Fruit fly (Drosophila melanogaster) whole organism, wandering third instar larva: ENCODE results near the gene mRpL15.

ENCODE experiments used
- Abd-B ChIP-seq: fragments of >200 bp; optimal IDR thresholded peaks from 2 replicates; lab custom pipeline; 2017; ENCODE audit warnings: missing biosample characterization, missing genetic modification characterization
- CG32264 ChIP-seq: fragments of 200-800 bp; sonication (Bioruptor generic); optimal IDR thresholded peaks from 2 replicates; lab custom pipeline; 2016; ENCODE audit warnings: missing biosample characterization, missing genetic modification characterization
- CG9705 ChIP-seq: fragments of 200-800 bp; sonication (Bioruptor generic); optimal IDR thresholded peaks from 2 replicates; lab custom pipeline; 2018; ENCODE audit warnings: missing biosample characterization, mild to moderate bottlenecking, missing genetic modification characterization
- CrebA ChIP-seq: fragments of 200-800 bp; sonication (Bioruptor generic); optimal IDR thresholded peaks from 2 replicates; lab custom pipeline; 2016; ENCODE audit warnings: missing biosample characterization, mild to moderate bottlenecking, missing genetic modification characterization, borderline replicate concordance
- Dfd ChIP-seq: fragments of >200 bp; optimal IDR thresholded peaks from 2 replicates; lab custom pipeline; 2017; ENCODE audit warnings: missing biosample characterization, missing genetic modification characterization
- Dif ChIP-seq: fragments of 200-275, 200-300 bp; sonication (Bioruptor generic); optimal IDR thresholded peaks from 2 replicates; lab custom pipeline; 2018; ENCODE audit warnings: missing biosample characterization, missing genetic modification characterization; ENCODE audit not compliant: partially characterized antibody
- GATAd ChIP-seq: sonication (Bioruptor generic); optimal IDR thresholded peaks from 2 replicates; lab custom pipeline; 2016; ENCODE audit warnings: missing biosample characterization, missing genetic modification characterization
- HLH106 ChIP-seq: fragments of 200-800 bp; optimal IDR thresholded peaks from 3 replicates; lab custom pipeline; 2019; ENCODE audit warnings: missing biosample characterization, mild to moderate bottlenecking, missing genetic modification characterization, moderate library complexity
- Hnf4 ChIP-seq: fragments of 200-800 bp; sonication (Bioruptor generic); optimal IDR thresholded peaks from 2 replicates; lab custom pipeline; 2016; ENCODE audit warnings: missing biosample characterization, mild to moderate bottlenecking, missing genetic modification characterization
- Hr78 ChIP-seq: fragments of >200 bp; optimal IDR thresholded peaks from 2 replicates; lab custom pipeline; 2017; ENCODE audit warnings: missing biosample characterization, missing genetic modification characterization
- Hr83 ChIP-seq: fragments of 200-300 bp; sonication (Bioruptor generic); optimal IDR thresholded peaks from 2 replicates; lab custom pipeline; 2016; ENCODE audit warnings: missing biosample characterization, mild to moderate bottlenecking, missing genetic modification characterization, moderate library complexity; ENCODE audit not compliant: poor library complexity, severe bottlenecking
- Jra ChIP-seq: sonication (Bioruptor generic); optimal IDR thresholded peaks from 2 replicates; lab custom pipeline; 2016; ENCODE audit warnings: missing biosample characterization, missing genetic modification characterization
- Mio ChIP-seq: sonication (Bioruptor generic); optimal IDR thresholded peaks from 2 replicates; lab custom pipeline; 2016; ENCODE audit warnings: missing biosample characterization, missing genetic modification characterization
- Myc ChIP-seq: fragments of >200 bp; optimal IDR thresholded peaks from 2 replicates; lab custom pipeline; 2017
- N ChIP-seq: fragments of >200 bp; optimal IDR thresholded peaks from 2 replicates; lab custom pipeline; 2018; ENCODE audit warnings: missing biosample characterization, missing external identifiers, missing genetic modification characterization
- OdsH ChIP-seq: fragments of 200-800 bp; sonication (Bioruptor generic); optimal IDR thresholded peaks from 2 replicates; lab custom pipeline; 2016; ENCODE audit warnings: missing biosample characterization, mild to moderate bottlenecking, missing genetic modification characterization
- Rel ChIP-seq, 2 experiments: fragments of 200-800 bp; sonication (Bioruptor generic) in 1 of 2; optimal IDR thresholded peaks; 2 replicates in 1 of 2; 3 replicates in 1 of 2; lab custom pipeline; 2016 to 2019; ENCODE audit warnings: mild to moderate bottlenecking in 2 of 2, missing biosample characterization in 2 of 2, missing genetic modification characterization in 2 of 2, moderate library complexity in 1 of 2
- Sp1 ChIP-seq: fragments of 200-800 bp; sonication (Bioruptor generic); optimal IDR thresholded peaks from 3 replicates; lab custom pipeline; 2019; ENCODE audit warnings: missing biosample characterization, mild to moderate bottlenecking, missing genetic modification characterization, moderate library complexity
- Vsx2 ChIP-seq: fragments of 200-300, 225-300 bp; sonication (Bioruptor generic); optimal IDR thresholded peaks from 2 replicates; lab custom pipeline; 2018; ENCODE audit warnings: missing biosample characterization, missing genetic modification characterization; ENCODE audit not compliant: partially characterized antibody
- br ChIP-seq: fragments of 200-800 bp; sonication (Bioruptor generic); optimal IDR thresholded peaks from 2 replicates; lab custom pipeline; 2016; ENCODE audit warnings: missing biosample characterization, missing genetic modification characterization
- brk ChIP-seq: fragments of 200-800 bp; sonication (Bioruptor generic); optimal IDR thresholded peaks from 2 replicates; lab custom pipeline; 2016; ENCODE audit warnings: missing biosample characterization, mild to moderate bottlenecking, missing genetic modification characterization
- dl ChIP-seq, 2 experiments: fragments of 175-275, 200-275 bp in 1 of 2; fragments of 200-275 bp in 1 of 2; sonication (Bioruptor generic); optimal IDR thresholded peaks; lab custom pipeline; 2018; ENCODE audit warnings: mild to moderate bottlenecking in 2 of 2, missing biosample characterization in 2 of 2, missing genetic modification characterization in 2 of 2, moderate library complexity in 2 of 2; ENCODE audit not compliant: partially characterized antibody in 2 of 2, insufficient read depth in 1 of 2
- dmrt93B ChIP-seq: fragments of 200-800 bp; sonication (Bioruptor generic); optimal IDR thresholded peaks from 2 replicates; lab custom pipeline; 2018; ENCODE audit warnings: missing biosample characterization, mild to moderate bottlenecking, missing genetic modification characterization
- dsf ChIP-seq: sonication (Bioruptor generic); optimal IDR thresholded peaks from 2 replicates; lab custom pipeline; 2016; ENCODE audit warnings: missing biosample characterization, missing genetic modification characterization, borderline replicate concordance
- ey ChIP-seq: fragments of 200-800 bp; sonication (Bioruptor generic); optimal IDR thresholded peaks from 2 replicates; lab custom pipeline; 2016; ENCODE audit warnings: missing biosample characterization, missing genetic modification characterization
- foxo ChIP-seq, 2 experiments: fragments of 200-800 bp; sonication (Bioruptor generic); optimal IDR thresholded peaks; 2 replicates in 1 of 2; 3 replicates in 1 of 2; lab custom pipeline; 2016 to 2017; ENCODE audit warnings: missing biosample characterization in 2 of 2, missing genetic modification characterization in 2 of 2
- fru ChIP-seq: fragments of 200-800 bp; sonication (Bioruptor generic); optimal IDR thresholded peaks from 3 replicates; lab custom pipeline; 2016; ENCODE audit warnings: missing biosample characterization, mild to moderate bottlenecking, missing genetic modification characterization
- h ChIP-seq: fragments of 200-800 bp; sonication (Bioruptor generic); optimal IDR thresholded peaks from 3 replicates; lab custom pipeline; 2016; ENCODE audit warnings: missing biosample characterization, mild to moderate bottlenecking, missing genetic modification characterization
- jim ChIP-seq: fragments of 175-275, 200-325 bp; sonication (Bioruptor generic); optimal IDR thresholded peaks from 2 replicates; lab custom pipeline; 2016; ENCODE audit warnings: missing biosample characterization, mild to moderate bottlenecking, missing genetic modification characterization
- lola ChIP-seq: fragments of >200 bp; optimal IDR thresholded peaks from 2 replicates; lab custom pipeline; 2017; ENCODE audit warnings: missing biosample characterization, missing genetic modification characterization
- pan ChIP-seq: fragments of >200 bp; optimal IDR thresholded peaks from 2 replicates; lab custom pipeline; 2017
- psq ChIP-seq: fragments of 200-800 bp; sonication (Bioruptor generic); optimal IDR thresholded peaks from 3 replicates; lab custom pipeline; 2017; ENCODE audit warnings: missing biosample characterization, mild to moderate bottlenecking, missing genetic modification characterization, moderate library complexity
- rgr ChIP-seq: fragments of 200-800 bp; sonication (Bioruptor generic); optimal IDR thresholded peaks from 3 replicates; lab custom pipeline; 2016; ENCODE audit warnings: missing biosample characterization, mild to moderate bottlenecking, missing genetic modification characterization
- sage ChIP-seq: fragments of 200-800 bp; sonication (Bioruptor generic); optimal IDR thresholded peaks from 2 replicates; lab custom pipeline; 2016; ENCODE audit warnings: missing biosample characterization, mild to moderate bottlenecking, missing genetic modification characterization
- sv ChIP-seq: fragments of 200-800 bp; sonication (Bioruptor generic); optimal IDR thresholded peaks from 3 replicates; lab custom pipeline; 2016; ENCODE audit warnings: missing biosample characterization, missing genetic modification characterization
- tai ChIP-seq: sonication (Bioruptor generic); optimal IDR thresholded peaks from 2 replicates; lab custom pipeline; 2016; ENCODE audit warnings: missing biosample characterization, missing genetic modification characterization
- usp ChIP-seq: fragments of >200 bp; optimal IDR thresholded peaks from 2 replicates; lab custom pipeline; 2017; ENCODE audit warnings: missing biosample characterization, missing genetic modification characterization
- woc ChIP-seq: sonication (Bioruptor generic); optimal IDR thresholded peaks from 2 replicates; lab custom pipeline; 2016; ENCODE audit warnings: missing biosample characterization, mild to moderate bottlenecking, missing genetic modification characterization

mRpL15 gene

dm6 chr3L:20474197-20474788 is 38.3 kb upstream of the mRpL15 start, which contains the start of gene isoQC:
Gene isoQC (plus strand): TSS chr3L:20474466.
- TF ChIP-seq dl (GFP tag; optimal IDR thresholded peaks at IDR 0.05; lab: Kevin White, UChicago; ENCODE audit: insufficient read depth in 1 of 2, partially characterized antibody in 2 of 2) (no peak), tai (GFP tag; lab: Kevin White, UChicago) (no peak), sv (GFP tag; lab: Kevin White, UChicago) (no peak)

DNA sequence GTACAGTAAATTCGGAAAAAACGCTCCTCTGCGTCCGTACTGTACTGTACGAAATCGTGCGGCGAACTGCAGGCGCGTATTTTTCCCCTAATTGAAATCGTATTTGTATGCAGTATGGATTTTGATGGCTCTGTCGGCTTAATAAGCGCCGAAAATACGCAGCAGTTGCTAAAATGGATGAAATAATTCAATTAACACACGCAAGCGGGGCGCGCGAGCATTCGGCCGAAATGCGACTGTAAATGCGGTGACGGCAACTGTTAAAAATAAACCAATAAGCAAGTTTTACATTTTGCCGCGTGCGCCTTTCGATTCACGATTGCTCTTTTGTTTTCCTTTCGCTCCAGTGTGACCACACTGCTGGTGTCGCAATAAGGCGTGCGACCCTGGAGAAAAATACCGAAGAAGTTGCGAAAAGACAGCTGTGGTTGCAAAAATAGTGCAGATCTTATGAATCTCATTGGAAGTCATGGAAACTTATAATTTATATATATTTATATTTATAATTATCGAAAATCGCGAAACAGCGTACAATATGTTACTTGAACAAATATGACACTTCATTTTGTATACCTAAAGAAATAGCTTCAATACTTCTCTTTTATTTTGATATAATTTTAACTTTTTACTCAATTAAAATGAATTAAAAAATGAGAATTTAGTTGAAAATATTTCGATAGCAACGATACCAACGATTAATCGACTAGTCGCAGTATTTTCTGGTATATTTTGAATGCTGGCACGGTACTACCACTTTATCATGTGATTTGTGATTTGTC is 37.2 kb upstream of the mRpL15 start, which contains the start of the genes CG32428 and CG5969:
Gene CG32428, minus strand, starts transcription at position 703 of the 779 bp plus-strand sequence.
Gene CG5969, plus strand, starts transcription at position 763 of the 779 bp plus-strand sequence.
- TF ChIP-seq psq (peak; percentile 91), Mio (GFP tag; lab: Kevin White, UChicago) (no peak), N (GFP tag; lab: Kevin White, UChicago) (no peak), Dif (GFP tag; lab: Kevin White, UChicago) (no peak), Rel (GFP tag; optimal IDR thresholded peaks at IDR 0.05; lab: Kevin White, UChicago) (no peak), Rel (tag; optimal IDR thresholded peaks at IDR 0.05; lab: Kevin White, UChicago) (peak; percentile 66), HLH106 (tag; lab: Kevin White, UChicago) (peak; percentile 83), GATAd (peak; percentile 32), fru (no peak), Hr83 (GFP tag; lab: Kevin White, UChicago) (peak; percentile 38), Myc (lab: Kevin White, UChicago) (no peak), jim (GFP tag; lab: Kevin White, UChicago) (no peak), h (GFP tag; lab: Kevin White, UChicago) (peak; percentile 71), CrebA (GFP tag; lab: Kevin White, UChicago) (peak; percentile 38), foxo (GFP tag; optimal IDR thresholded peaks at IDR 0.05; lab: Kevin White, UChicago) (peak in 1 of 2 experiments; percentile 71), dmrt93B (peak; percentile 47), woc (GFP tag; lab: Kevin White, UChicago) (peak; percentile 33), tai (GFP tag; lab: Kevin White, UChicago) (peak; percentile 69), Hnf4 (GFP tag; lab: Kevin White, UChicago) (peak; percentile 47), dl (GFP tag; optimal IDR thresholded peaks at IDR 0.05; lab: Kevin White, UChicago; ENCODE audit: insufficient read depth in 1 of 2, partially characterized antibody in 2 of 2) (no peak), Abd-B (GFP tag; lab: Kevin White, UChicago) (no peak), Jra (GFP tag; lab: Kevin White, UChicago) (peak; percentile 12), Dfd (no peak), pan (no peak), usp (GFP tag; lab: Kevin White, UChicago) (no peak), Hr78 (GFP tag; lab: Kevin White, UChicago) (no peak), brk (GFP tag; lab: Kevin White, UChicago) (peak; percentile 57), br (GFP tag; lab: Kevin White, UChicago) (no peak), sv (GFP tag; lab: Kevin White, UChicago) (no peak), OdsH (peak; percentile 18), Vsx2 (GFP tag; lab: Kevin White, UChicago) (no peak), lola (GFP tag; lab: Kevin White, UChicago) (no peak), ey (GFP tag; lab: Kevin White, UChicago) (peak; percentile 13), CG9705 (peak; percentile 39), dsf (no peak), Sp1 (GFP tag; lab: Kevin White, UChicago) (peak; percentile 66), CG32264 (GFP tag; lab: Kevin White, UChicago) (no peak), sage (GFP tag; lab: Kevin White, UChicago) (peak; percentile 29), rgr (peak; percentile 49)
